Worm (Caenorhabditis elegans) whole organism, mixed stage, embryonic: ENCODE measurements around the gene spdl-1.

Source experiments
- M03D4.4 ChIP-seq: sonication (generic microtip); optimal IDR thresholded peaks from 2 replicates; lab custom pipeline; 2017; ENCODE audit warnings: mild to moderate bottlenecking, missing genetic modification characterization, missing compliant biosample characterization
- bed-3 ChIP-seq: fragments of 200-800 bp; sonication (Bioruptor generic); optimal IDR thresholded peaks from 3 replicates; lab custom pipeline; 2018; ENCODE audit warnings: mild to moderate bottlenecking, missing genetic modification characterization, moderate library complexity, missing compliant biosample characterization
- blmp-1 ChIP-seq: fragments of 150-350 bp; optimal IDR thresholded peaks from 2 replicates; lab custom pipeline; 2014; ENCODE audit warnings: missing biosample characterization, missing genetic modification characterization
- ceh-39 ChIP-seq: fragments of 150-350 bp; optimal IDR thresholded peaks from 2 replicates; lab custom pipeline; 2014; ENCODE audit warnings: missing biosample characterization, missing genetic modification characterization
- ceh-43 ChIP-seq: fragments of 200-800 bp; sonication (Bioruptor generic); optimal IDR thresholded peaks from 2 replicates; lab custom pipeline; 2018; ENCODE audit warnings: mild to moderate bottlenecking, missing genetic modification characterization, moderate library complexity, missing compliant biosample characterization
- ces-1 ChIP-seq: fragments of 150-350 bp; optimal IDR thresholded peaks from 2 replicates; lab custom pipeline; 2014; ENCODE audit warnings: missing biosample characterization, missing genetic modification reagents, missing genetic modification characterization
- cnd-1 ChIP-seq: fragments of 200-800 bp; sonication (Bioruptor generic); optimal IDR thresholded peaks from 2 replicates; lab custom pipeline; 2018; ENCODE audit warnings: mild to moderate bottlenecking, missing genetic modification characterization, missing compliant biosample characterization
- drap-1 ChIP-seq: fragments of 200-800 bp; sonication (Bioruptor generic); optimal IDR thresholded peaks from 3 replicates; lab custom pipeline; 2018; ENCODE audit warnings: mild to moderate bottlenecking, missing genetic modification characterization, missing compliant biosample characterization
- elt-1 ChIP-seq: sonication (generic microtip); optimal IDR thresholded peaks from 2 replicates; lab custom pipeline; 2017; ENCODE audit warnings: missing genetic modification characterization, mild to moderate bottlenecking, missing compliant biosample characterization, antibody characterized with exemption, moderate library complexity, borderline replicate concordance; ENCODE audit not compliant: insufficient read depth
- elt-3 ChIP-seq: fragments of 150-350 bp; optimal IDR thresholded peaks from 2 replicates; lab custom pipeline; 2014; ENCODE audit warnings: missing biosample characterization, missing genetic modification characterization
- flh-1 ChIP-seq: fragments of 200-800 bp; sonication (Bioruptor generic); optimal IDR thresholded peaks from 2 replicates; lab custom pipeline; 2018; ENCODE audit warnings: mild to moderate bottlenecking, missing genetic modification characterization, moderate library complexity, missing compliant biosample characterization
- ham-2 ChIP-seq: fragments of 200-800 bp; sonication (Bioruptor generic); optimal IDR thresholded peaks from 2 replicates; lab custom pipeline; 2018; ENCODE audit warnings: mild to moderate bottlenecking, missing genetic modification characterization, missing compliant biosample characterization
- lin-13 ChIP-seq: fragments of 150-350 bp; optimal IDR thresholded peaks from 2 replicates; lab custom pipeline; 2014; ENCODE audit warnings: missing biosample characterization, missing genetic modification characterization
- lin-32 ChIP-seq: fragments of 200-800 bp; sonication (Bioruptor generic); optimal IDR thresholded peaks from 2 replicates; lab custom pipeline; 2018; ENCODE audit warnings: mild to moderate bottlenecking, missing genetic modification characterization, missing compliant biosample characterization
- lsy-2 ChIP-seq: fragments of 150-350 bp; optimal IDR thresholded peaks from 2 replicates; lab custom pipeline; 2014; ENCODE audit warnings: missing biosample characterization, missing genetic modification characterization
- mab-5 ChIP-seq: fragments of 150-350 bp; optimal IDR thresholded peaks from 2 replicates; lab custom pipeline; 2014; ENCODE audit warnings: missing biosample characterization, missing genetic modification characterization
- mep-1 ChIP-seq: fragments of 150-350 bp; optimal IDR thresholded peaks from 2 replicates; lab custom pipeline; 2017; ENCODE audit warnings: missing biosample characterization, missing genetic modification reagents, missing genetic modification characterization, inconsistent platforms
- nhr-12 ChIP-seq: fragments of 150-350 bp; optimal IDR thresholded peaks from 2 replicates; lab custom pipeline; 2014; ENCODE audit warnings: missing biosample characterization, missing genetic modification characterization
- nhr-2 ChIP-seq: fragments of 150-350 bp; optimal IDR thresholded peaks from 2 replicates; lab custom pipeline; 2014; ENCODE audit warnings: missing biosample characterization, missing genetic modification characterization
- nhr-28 ChIP-seq: fragments of 150-350 bp; optimal IDR thresholded peaks from 2 replicates; lab custom pipeline; 2014; ENCODE audit warnings: missing biosample characterization, missing genetic modification characterization
- nhr-76 ChIP-seq: sonication (generic microtip); optimal IDR thresholded peaks from 2 replicates; lab custom pipeline; 2017; ENCODE audit warnings: missing biosample characterization, missing genetic modification characterization
- pha-4 ChIP-seq: fragments of 150-350 bp; optimal IDR thresholded peaks from 2 replicates; lab custom pipeline; 2018; ENCODE audit warnings: missing biosample characterization, missing genetic modification reagents, missing genetic modification characterization
- snpc-4 ChIP-seq: fragments of 150-350 bp; optimal IDR thresholded peaks from 2 replicates; lab custom pipeline; 2014; ENCODE audit warnings: missing biosample characterization, missing genetic modification characterization
- sptf-1 ChIP-seq: sonication (generic microtip); optimal IDR thresholded peaks from 2 replicates; lab custom pipeline; 2017; ENCODE audit warnings: mild to moderate bottlenecking, missing genetic modification characterization, moderate library complexity, missing compliant biosample characterization
- tbx-8 ChIP-seq: fragments of 200-800 bp; sonication (Bioruptor generic); optimal IDR thresholded peaks from 2 replicates; lab custom pipeline; 2018; ENCODE audit warnings: mild to moderate bottlenecking, missing genetic modification characterization, moderate library complexity, missing compliant biosample characterization
- unc-120 ChIP-seq: sonication (generic microtip); optimal IDR thresholded peaks from 2 replicates; lab custom pipeline; 2017; ENCODE audit warnings: missing genetic modification characterization, missing compliant biosample characterization; ENCODE audit not compliant: poor library complexity, severe bottlenecking
- unc-39 ChIP-seq: fragments of 150-350 bp; optimal IDR thresholded peaks from 2 replicates; lab custom pipeline; 2014; ENCODE audit warnings: missing biosample characterization, missing genetic modification characterization
- unc-62 ChIP-seq: fragments of 150-350 bp; optimal IDR thresholded peaks from 2 replicates; lab custom pipeline; 2014; ENCODE audit warnings: missing biosample characterization, missing genetic modification reagents, missing genetic modification characterization
- zip-8 ChIP-seq: fragments of 150-350 bp; optimal IDR thresholded peaks from 2 replicates; lab custom pipeline; 2014; ENCODE audit warnings: missing biosample characterization, missing genetic modification characterization
- ztf-11 ChIP-seq: fragments of 150-350 bp; optimal IDR thresholded peaks from 2 replicates; lab custom pipeline; 2014; ENCODE audit warnings: missing biosample characterization, missing genetic modification characterization

The spdl-1 gene

ce11 chrII:7758397-7759135 lies 22.8 kb upstream of the spdl-1 start, which contains the start of gene B0228.7:
Gene B0228.7, minus strand, starts transcription at chrII:7759023.
- TF ChIP-seq nhr-76 (tag; lab: Kevin White, UChicago), result no peak
- TF ChIP-seq nhr-28, result no peak
- no peak for TF ChIP-seq lin-32 (GFP tag; lab: Kevin White, UChicago)
- no peak for TF ChIP-seq unc-62 (GFP tag; lab: Kevin White, UChicago)
- TF ChIP-seq zip-8 (tag; lab: Kevin White, UChicago), result no peak

- TF ChIP-seq drap-1 (GFP tag; lab: Kevin White, UChicago), result no peak
- TF ChIP-seq blmp-1 (tag; lab: Kevin White, UChicago), result no peak
- no peak for TF ChIP-seq mab-5
- TF ChIP-seq unc-62 (GFP tag; lab: Kevin White, UChicago), result no peak
- no peak for TF ChIP-seq lsy-2 (tag; lab: Kevin White, UChicago)
- TF ChIP-seq snpc-4 (tag; lab: Kevin White, UChicago), result no peak
- TF ChIP-seq pha-4 (tag; lab: Kevin White, UChicago), result no peak
- TF ChIP-seq nhr-28, result no peak
- no peak for TF ChIP-seq unc-120 (tag; lab: Kevin White, UChicago)
- TF ChIP-seq tbx-8 (GFP tag; lab: Kevin White, UChicago), result no peak
- no peak for TF ChIP-seq ztf-11 (tag; lab: Kevin White, UChicago)
Observed at ce11 chrII:7761440-7761839, 19.9 kb upstream of the spdl-1 start, which contains the start of gene B0228.8. Gene B0228.8, minus strand, starts transcription at chrII:7761540.

DNA sequence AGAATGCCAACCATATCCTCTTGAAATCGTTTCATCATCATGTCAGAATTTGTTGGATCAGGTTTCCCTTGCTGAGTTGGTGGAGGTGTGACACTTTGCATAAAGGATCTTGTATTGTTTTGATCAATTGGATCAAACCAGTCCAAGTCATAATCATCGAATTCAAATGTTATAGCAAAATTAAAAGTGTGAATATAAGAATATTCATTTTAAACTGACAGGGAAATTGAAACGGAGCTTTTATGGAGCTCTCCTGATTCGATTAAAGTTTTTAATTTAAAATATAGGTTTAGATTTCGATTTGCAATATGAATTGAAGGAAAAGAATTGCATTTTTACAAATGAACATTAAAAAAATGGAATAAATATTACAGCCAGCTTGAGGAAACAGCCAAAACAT lies 17.8 kb upstream of the spdl-1 start, which contains the start of gene B0228.9:
TSS of gene B0228.9 (minus strand) at position 101 of the 400 bp plus-strand sequence.
- TF ChIP-seq nhr-2 (tag; lab: Kevin White, UChicago) (no peak), zip-8 (tag; lab: Kevin White, UChicago) (no peak), sptf-1 (tag; lab: Kevin White, UChicago) (no peak), ceh-39 (tag; lab: Kevin White, UChicago) (no peak), pha-4 (tag; lab: Kevin White, UChicago) (no peak), ham-2 (GFP tag; lab: Kevin White, UChicago) (no peak), drap-1 (GFP tag; lab: Kevin White, UChicago) (no peak), elt-3 (no peak), snpc-4 (tag; lab: Kevin White, UChicago) (no peak), nhr-28 (no peak), tbx-8 (GFP tag; lab: Kevin White, UChicago) (no peak), blmp-1 (tag; lab: Kevin White, UChicago) (no peak), ces-1 (GFP tag; lab: Kevin White, UChicago) (no peak), cnd-1 (no peak), unc-62 (GFP tag; lab: Kevin White, UChicago) (no peak), unc-39 (tag; lab: Kevin White, UChicago) (no peak), M03D4.4 (tag; lab: Kevin White, UChicago) (no peak)

DNA sequence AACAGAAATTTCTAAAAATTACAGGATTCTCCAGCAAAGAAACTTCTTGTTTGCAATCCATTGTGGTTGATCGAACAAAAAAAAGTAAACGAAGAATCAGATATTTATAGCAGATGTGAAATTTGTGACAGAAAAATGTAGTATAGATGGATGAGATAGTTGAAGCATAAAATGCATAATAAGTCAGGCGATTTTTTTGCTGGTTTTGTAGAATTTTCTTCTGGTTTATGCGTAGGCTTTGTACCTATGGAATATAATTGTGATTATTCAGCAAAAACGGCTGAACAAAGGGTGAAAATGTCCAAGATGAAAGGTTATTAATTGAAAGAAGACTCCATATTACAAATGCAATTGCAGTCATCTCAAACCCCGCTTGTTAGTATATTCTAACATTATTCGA lies 15.9 kb upstream of the spdl-1 start, which contains the start of gene srh-39:
TSS of gene srh-39 (minus strand) at position 101 of the 400 bp plus-strand sequence.
- TF ChIP-seq unc-39 (tag; lab: Kevin White, UChicago) (no peak), bed-3 (GFP tag; lab: Kevin White, UChicago) (no peak), nhr-28 (no peak), flh-1 (GFP tag; lab: Kevin White, UChicago) (no peak), sptf-1 (tag; lab: Kevin White, UChicago) (no peak), lin-13 (tag; lab: Kevin White, UChicago) (no peak), nhr-12 (tag; lab: Kevin White, UChicago) (no peak)

DNA sequence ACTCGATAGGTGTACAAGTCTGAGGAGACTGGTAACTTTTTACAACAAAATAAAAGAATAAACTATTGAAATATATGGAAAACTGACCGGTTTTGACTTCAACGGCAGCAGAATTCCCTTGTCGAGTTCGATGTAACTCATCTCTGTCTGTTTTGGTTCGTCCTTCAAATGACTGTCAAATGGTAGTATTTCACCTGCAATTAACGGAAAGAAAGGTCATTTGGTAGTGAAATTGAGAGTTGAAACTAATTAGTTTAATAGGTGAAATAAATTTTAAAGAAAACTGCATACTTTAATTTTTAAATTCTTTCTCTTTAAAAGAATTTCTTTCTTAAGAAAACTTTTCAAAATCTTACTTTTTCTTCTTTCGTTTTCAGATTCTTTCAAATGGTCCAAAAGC lies 12.1 kb upstream of the spdl-1 start:
- TF ChIP-seq drap-1 (GFP tag; lab: Kevin White, UChicago) (no peak), pha-4 (tag; lab: Kevin White, UChicago) (no peak), mep-1 (tag; lab: Kevin White, UChicago) (no peak), unc-62 (GFP tag; lab: Kevin White, UChicago) (no peak), ceh-43 (no peak), blmp-1 (tag; lab: Kevin White, UChicago) (no peak), elt-3 (no peak), cnd-1 (no peak), mab-5 (no peak), elt-1 (no peak), unc-39 (tag; lab: Kevin White, UChicago) (no peak), ces-1 (GFP tag; lab: Kevin White, UChicago) (no peak)
